Worm (Caenorhabditis elegans): ENCODE measurements around the gene mesp-1.

The mesp-1 gene

ce11 chrIV:8510534-8510933 lies 11.4 kb downstream of the mesp-1 start, which contains the start of gene tag-77:
Gene tag-77 (minus strand): TSS chrIV:8510548.
- TF ChIP-seq snpc-4 (tag; optimal IDR thresholded peaks at IDR 0.05) (no peak), mab-5 (tag; optimal IDR thresholded peaks at IDR 0.05) (no peak), lsy-2 (tag; optimal IDR thresholded peaks at IDR 0.05) (no peak), ceh-83 (GFP tag; optimal IDR thresholded peaks at IDR 0.05) (no peak), nhr-2 (tag; optimal IDR thresholded peaks at IDR 0.05) (no peak), ceh-39 (tag; optimal IDR thresholded peaks at IDR 0.05) (no peak), elt-3 (tag; optimal IDR thresholded peaks at IDR 0.05) (no peak), mep-1 (tag; optimal IDR thresholded peaks at IDR 0.05) (no peak), nhr-12 (tag; optimal IDR thresholded peaks at IDR 0.05) (no peak), pha-4 (tag; optimal IDR thresholded peaks at IDR 0.05) (no peak), M03D4.4 (tag; optimal IDR thresholded peaks at IDR 0.05) (no peak), hlh-1 (tag; optimal IDR thresholded peaks at IDR 0.05) (no peak), mls-2 (tag; optimal IDR thresholded peaks at IDR 0.05) (no peak)

- peak; percentile 47 for TF ChIP-seq lin-13 (tag; optimal IDR thresholded peaks at IDR 0.05)
- TF ChIP-seq lsy-2 (tag; optimal IDR thresholded peaks at IDR 0.05): peak; percentile 57
- TF ChIP-seq ces-1 (GFP tag; optimal IDR thresholded peaks at IDR 0.05): peak; percentile 96
- TF ChIP-seq nhr-28 (tag; optimal IDR thresholded peaks at IDR 0.05): no peak
- peak; percentile 73 for TF ChIP-seq mep-1 (tag; optimal IDR thresholded peaks at IDR 0.05)
- no peak for TF ChIP-seq sptf-1 (tag; optimal IDR thresholded peaks at IDR 0.05)
These were observed 11.9 kb downstream of the mesp-1 start, which contains the start of gene mes-6 for ce11 chrIV:8511056-8511455. Gene mes-6 (plus strand): TSS chrIV:8511284.

- TF ChIP-seq ztf-11 (tag; optimal IDR thresholded peaks at IDR 0.05): no peak
- no peak for TF ChIP-seq elt-3 (tag; optimal IDR thresholded peaks at IDR 0.05)
- TF ChIP-seq snpc-4 (tag; optimal IDR thresholded peaks at IDR 0.05): no peak
- TF ChIP-seq unc-120 (tag; optimal IDR thresholded peaks at IDR 0.05; ENCODE audit: poor library complexity, severe bottlenecking): no peak
- TF ChIP-seq ces-1 (GFP tag; optimal IDR thresholded peaks at IDR 0.05): no peak
- TF ChIP-seq elt-1 (tag; optimal IDR thresholded peaks at IDR 0.05; ENCODE audit: borderline replicate concordance, insufficient read depth): no peak
- no peak for TF ChIP-seq nhr-237 (tag; optimal IDR thresholded peaks at IDR 0.05)
- TF ChIP-seq ceh-83 (GFP tag; optimal IDR thresholded peaks at IDR 0.05): no peak
- no peak for TF ChIP-seq mab-5 (tag; optimal IDR thresholded peaks at IDR 0.05)
- no peak for TF ChIP-seq pha-4 (tag; optimal IDR thresholded peaks at IDR 0.05)
- no peak for TF ChIP-seq cnd-1 (tag; optimal IDR thresholded peaks at IDR 0.05)
- no peak for TF ChIP-seq nhr-28 (tag; optimal IDR thresholded peaks at IDR 0.05)
These were observed 13.6 kb downstream of the mesp-1 start, which contains the start of gene C09G4.4 for ce11 chrIV:8512679-8513078. Gene C09G4.4 (plus strand): TSS chrIV:8512979.

ce11 chrIV:8513619-8514018 lies 14.5 kb downstream of the mesp-1 start, which contains the start of gene cks-1:
Gene cks-1 (plus strand): TSS chrIV:8513919.
- TF ChIP-seq nhr-76 (tag; optimal IDR thresholded peaks at IDR 0.05): no peak
- no peak for TF ChIP-seq sem-2 (GFP tag; optimal IDR thresholded peaks at IDR 0.05)
- no peak for TF ChIP-seq nhr-28 (tag; optimal IDR thresholded peaks at IDR 0.05)
- TF ChIP-seq nhr-12 (tag; optimal IDR thresholded peaks at IDR 0.05): no peak
- no peak for TF ChIP-seq sptf-1 (tag; optimal IDR thresholded peaks at IDR 0.05)
- TF ChIP-seq lin-32 (GFP tag; optimal IDR thresholded peaks at IDR 0.05): no peak
- TF ChIP-seq elt-1 (tag; optimal IDR thresholded peaks at IDR 0.05; ENCODE audit: borderline replicate concordance, insufficient read depth): no peak
- TF ChIP-seq flh-1 (GFP tag; optimal IDR thresholded peaks at IDR 0.05): no peak
- TF ChIP-seq zip-8 (tag; optimal IDR thresholded peaks at IDR 0.05): no peak
- no peak for TF ChIP-seq ham-2 (GFP tag; optimal IDR thresholded peaks at IDR 0.05)
- TF ChIP-seq ztf-11 (tag; optimal IDR thresholded peaks at IDR 0.05): no peak

ce11 chrIV:8514546-8514945 lies 15.4 kb downstream of the mesp-1 start:
- TF ChIP-seq nhr-28 (tag; optimal IDR thresholded peaks at IDR 0.05) (no peak), zip-8 (tag; optimal IDR thresholded peaks at IDR 0.05) (no peak), mab-5 (tag; optimal IDR thresholded peaks at IDR 0.05) (no peak), blmp-1 (tag; optimal IDR thresholded peaks at IDR 0.05) (no peak), mep-1 (tag; optimal IDR thresholded peaks at IDR 0.05) (no peak), nhr-12 (tag; optimal IDR thresholded peaks at IDR 0.05) (no peak), cnd-1 (tag; optimal IDR thresholded peaks at IDR 0.05) (no peak), ham-2 (GFP tag; optimal IDR thresholded peaks at IDR 0.05) (no peak), nhr-76 (tag; optimal IDR thresholded peaks at IDR 0.05) (no peak), sem-2 (GFP tag; optimal IDR thresholded peaks at IDR 0.05) (no peak), nhr-237 (tag; optimal IDR thresholded peaks at IDR 0.05) (no peak)

- TF ChIP-seq flh-1 (GFP tag; optimal IDR thresholded peaks at IDR 0.05) (no peak), sem-2 (GFP tag; optimal IDR thresholded peaks at IDR 0.05) (no peak), drap-1 (GFP tag; optimal IDR thresholded peaks at IDR 0.05) (no peak), nhr-28 (tag; optimal IDR thresholded peaks at IDR 0.05) (no peak), mab-5 (tag; optimal IDR thresholded peaks at IDR 0.05) (no peak), lin-13 (tag; optimal IDR thresholded peaks at IDR 0.05) (no peak), nhr-76 (tag; optimal IDR thresholded peaks at IDR 0.05) (no peak), ceh-43 (GFP tag; optimal IDR thresholded peaks at IDR 0.05) (no peak), tbx-8 (GFP tag; optimal IDR thresholded peaks at IDR 0.05) (no peak), ham-2 (GFP tag; optimal IDR thresholded peaks at IDR 0.05) (no peak), bed-3 (GFP tag; optimal IDR thresholded peaks at IDR 0.05) (no peak), mep-1 (tag; optimal IDR thresholded peaks at IDR 0.05) (no peak), blmp-1 (tag; optimal IDR thresholded peaks at IDR 0.05) (no peak), nhr-237 (tag; optimal IDR thresholded peaks at IDR 0.05) (no peak), unc-120 (tag; optimal IDR thresholded peaks at IDR 0.05; ENCODE audit: poor library complexity, severe bottlenecking) (no peak), cnd-1 (tag; optimal IDR thresholded peaks at IDR 0.05) (no peak), mls-2 (tag; optimal IDR thresholded peaks at IDR 0.05) (no peak)
These were observed 20.8 kb downstream of the mesp-1 start for ce11 chrIV:8519949-8520348.
